Fruit fly (Drosophila melanogaster): Measurements from ENCODE around the gene CAH16.

- TF ChIP-seq esn (GFP tag; optimal IDR thresholded peaks at IDR 0.05) (no peak), Eip93F (GFP tag; optimal IDR thresholded peaks at IDR 0.05) (no peak), Blimp-1 (GFP tag; optimal IDR thresholded peaks at IDR 0.05) (no peak), dac (GFP tag; optimal IDR thresholded peaks at IDR 0.05) (no peak), lz (GFP tag; optimal IDR thresholded peaks at IDR 0.05) (no peak), Lpt (GFP tag; optimal IDR thresholded peaks at IDR 0.05) (no peak), CG4318 (GFP tag; optimal IDR thresholded peaks at IDR 0.05) (no peak), CG10631 (GFP tag; optimal IDR thresholded peaks at IDR 0.05) (no peak), CG6854 (GFP tag; optimal IDR thresholded peaks at IDR 0.05) (no peak), OdsH (GFP tag; optimal IDR thresholded peaks at IDR 0.05) (no peak)
Measured at dm6 chr3R:31241109-31241508, 18.9 kb upstream of the CAH16 start.
